Fruit fly (Drosophila melanogaster) whole organism, embryonic: ENCODE measurements around the gene CG17177.

ENCODE experiments used
- CG6854 ChIP-seq: fragments of 200-800 bp; sonication (Bioruptor generic); optimal IDR thresholded peaks from 3 replicates; lab custom pipeline; 2017; ENCODE audit warnings: missing biosample characterization, mild to moderate bottlenecking, missing genetic modification characterization
- Hey ChIP-seq: fragments of 200-800 bp; sonication (Bioruptor generic); optimal IDR thresholded peaks from 3 replicates; lab custom pipeline; 2018; ENCODE audit warnings: missing biosample characterization, mild to moderate bottlenecking, missing genetic modification characterization
- tup ChIP-seq: fragments of 200-800 bp; sonication (Bioruptor generic); optimal IDR thresholded peaks from 2 replicates; lab custom pipeline; 2016; ENCODE audit warnings: missing biosample characterization, mild to moderate bottlenecking, missing genetic modification characterization, moderate library complexity

dm6 chr3L:14697005-14697404 lies 4.5 kb downstream of the CG17177 start, which contains the start of gene CG13474:
- TF ChIP-seq tup (GFP tag; lab: Kevin White, UChicago), result no peak
- no peak for TF ChIP-seq Hey
- TF ChIP-seq CG6854 (GFP tag; lab: Kevin White, UChicago), result no peak
